Worm (Caenorhabditis elegans) whole organism, L1 larva: Measurements from ENCODE around the gene cutl-19.

Source experiments
- C16A3.4 ChIP-seq: fragments of 150-350 bp; optimal IDR thresholded peaks from 2 replicates; lab custom pipeline; 2014; ENCODE audit warnings: missing biosample characterization, missing genetic modification characterization
- F16B12.6 ChIP-seq: fragments of 150-350 bp; optimal IDR thresholded peaks from 2 replicates; lab custom pipeline; 2014; ENCODE audit warnings: missing biosample characterization, missing genetic modification characterization
- ceh-63 ChIP-seq: fragments of 200-800 bp; sonication (Bioruptor generic); optimal IDR thresholded peaks from 2 replicates; lab custom pipeline; 2018; ENCODE audit warnings: mild to moderate bottlenecking, missing genetic modification characterization, missing compliant biosample characterization
- ceh-88 ChIP-seq: fragments of 200-800 bp; sonication (Bioruptor generic); IDR thresholded peaks from 2 replicates; pipeline ENCODE4 v1.3.6; 2022; ENCODE audit warnings: missing genetic modification characterization, missing compliant biosample characterization
- ceh-90 ChIP-seq: sonication (generic microtip); optimal IDR thresholded peaks from 2 replicates; lab custom pipeline; 2016; ENCODE audit warnings: missing genetic modification characterization, missing compliant biosample characterization
- ces-1 ChIP-seq: fragments of 150-350 bp; optimal IDR thresholded peaks from 2 replicates; lab custom pipeline; 2014; ENCODE audit warnings: missing biosample characterization, missing genetic modification reagents, missing genetic modification characterization
- dpl-1 ChIP-seq, 3 experiments: fragments of 150-350 bp in 2 of 3; sonication (generic microtip) in 1 of 3; optimal IDR thresholded peaks; 2 replicates each; lab custom pipeline; 2014 to 2017; ENCODE audit warnings: missing biosample characterization in 3 of 3, missing genetic modification characterization in 3 of 3, missing genetic modification reagents in 3 of 3
- dsc-1 ChIP-seq: sonication (generic microtip); optimal IDR thresholded peaks from 2 replicates; lab custom pipeline; 2016; ENCODE audit warnings: mild to moderate bottlenecking, missing genetic modification characterization, missing compliant biosample characterization
- efl-1 ChIP-seq, 4 experiments: fragments of 150-350 bp; optimal IDR thresholded peaks in 3 of 4; peaks in 1 of 4; 1 replicate in 1 of 4; 2 replicates in 3 of 4; lab custom pipeline; 2014; ENCODE audit warnings: missing biosample characterization in 2 of 4, missing genetic modification characterization in 2 of 4, missing genetic modification reagents in 2 of 4
- egl-13 ChIP-seq: sonication (generic microtip); optimal IDR thresholded peaks from 2 replicates; lab custom pipeline; 2016; ENCODE audit warnings: missing genotype, missing genetic modification reagents, missing genetic modification characterization, missing compliant biosample characterization
- fkh-10 ChIP-seq: sonication (generic microtip); optimal IDR thresholded peaks from 2 replicates; lab custom pipeline; 2017; ENCODE audit warnings: missing biosample characterization, missing genetic modification reagents, missing genetic modification characterization
- grh-1 ChIP-seq: fragments of 200-800 bp; sonication (Bioruptor generic); IDR thresholded peaks from 2 replicates; pipeline ENCODE4 v1.3.6; 2022; ENCODE audit warnings: missing genetic modification reagents, missing genetic modification characterization, missing compliant biosample characterization
- hlh-17 ChIP-seq: fragments of 200-800 bp; sonication (Bioruptor generic); optimal IDR thresholded peaks from 2 replicates; lab custom pipeline; 2018; ENCODE audit warnings: missing genetic modification characterization, mild to moderate bottlenecking, missing compliant biosample characterization, moderate library complexity, borderline replicate concordance
- isw-1 ChIP-seq: fragments of 200-800 bp; sonication (Bioruptor generic); IDR thresholded peaks from 2 replicates; pipeline ENCODE4 v1.3.6; 2022; ENCODE audit warnings: missing genetic modification characterization, missing compliant biosample characterization
- lin-13 ChIP-seq: fragments of 150-350 bp; optimal IDR thresholded peaks from 2 replicates; lab custom pipeline; 2014; ENCODE audit warnings: missing biosample characterization, missing genetic modification reagents, missing genetic modification characterization
- lin-14 ChIP-seq: fragments of 200-800 bp; sonication (Bioruptor generic); optimal IDR thresholded peaks from 2 replicates; lab custom pipeline; 2018; ENCODE audit warnings: mild to moderate bottlenecking, missing genetic modification characterization, moderate library complexity, missing compliant biosample characterization
- lin-35 ChIP-seq, 2 experiments: fragments of 150-350 bp; optimal IDR thresholded peaks; 2 replicates each; lab custom pipeline; 2014; ENCODE audit warnings: missing biosample characterization in 2 of 2, missing genetic modification characterization in 2 of 2, missing genetic modification reagents in 2 of 2
- lsy-2 ChIP-seq, 2 experiments: fragments of 150-350 bp; optimal IDR thresholded peaks; 2 replicates each; lab custom pipeline; 2014; ENCODE audit warnings: missing biosample characterization in 2 of 2, missing genetic modification characterization in 2 of 2
- mdl-1 ChIP-seq, 2 experiments: fragments of 150-350 bp; optimal IDR thresholded peaks; 2 replicates each; lab custom pipeline; 2014 to 2017; ENCODE audit warnings: missing biosample characterization in 2 of 2, missing genetic modification characterization in 2 of 2, inconsistent platforms in 1 of 2
- mef-2 ChIP-seq: fragments of 150-350 bp; optimal IDR thresholded peaks from 2 replicates; lab custom pipeline; 2014; ENCODE audit warnings: missing biosample characterization, missing genetic modification characterization
- mep-1 ChIP-seq: fragments of 150-350 bp; optimal IDR thresholded peaks from 2 replicates; lab custom pipeline; 2014; ENCODE audit warnings: missing biosample characterization, missing genetic modification characterization
- nhr-11 ChIP-seq: fragments of 150-350 bp; optimal IDR thresholded peaks from 2 replicates; lab custom pipeline; 2014; ENCODE audit warnings: missing biosample characterization, missing genetic modification characterization
- nhr-20 ChIP-seq: sonication (generic microtip); optimal IDR thresholded peaks from 2 replicates; lab custom pipeline; 2016; ENCODE audit warnings: mild to moderate bottlenecking, missing genetic modification characterization, missing compliant biosample characterization
- nhr-47 ChIP-seq: sonication (generic microtip); optimal IDR thresholded peaks from 2 replicates; lab custom pipeline; 2016; ENCODE audit warnings: mild to moderate bottlenecking, missing genetic modification characterization, moderate library complexity, missing compliant biosample characterization
- nhr-76 ChIP-seq: sonication (generic microtip); optimal IDR thresholded peaks from 2 replicates; lab custom pipeline; 2017; ENCODE audit warnings: missing biosample characterization, missing genetic modification characterization
- nhr-77 ChIP-seq: fragments of 150-350 bp; optimal IDR thresholded peaks from 2 replicates; lab custom pipeline; 2014; ENCODE audit warnings: missing biosample characterization, missing genetic modification characterization
- nhr-84 ChIP-seq: sonication (generic microtip); optimal IDR thresholded peaks from 2 replicates; lab custom pipeline; 2017; ENCODE audit warnings: missing biosample characterization, missing genetic modification characterization
- nhr-90 ChIP-seq: sonication (generic microtip); optimal IDR thresholded peaks from 2 replicates; lab custom pipeline; 2016; ENCODE audit warnings: mild to moderate bottlenecking, missing genetic modification characterization, missing compliant biosample characterization; ENCODE audit not compliant: poor library complexity
- pax-3 ChIP-seq: fragments of 200-800 bp; sonication (Bioruptor generic); optimal IDR thresholded peaks from 2 replicates; lab custom pipeline; 2018; ENCODE audit warnings: mild to moderate bottlenecking, missing genetic modification characterization, moderate library complexity, missing compliant biosample characterization
- pqm-1 ChIP-seq: sonication (generic microtip); optimal IDR thresholded peaks from 3 replicates; lab custom pipeline; 2017; ENCODE audit warnings: missing biosample characterization, missing genetic modification characterization
- rnt-1 ChIP-seq: sonication (generic microtip); optimal IDR thresholded peaks from 2 replicates; lab custom pipeline; 2016; ENCODE audit warnings: mild to moderate bottlenecking, missing genetic modification characterization, moderate library complexity, missing compliant biosample characterization
- snpc-4 ChIP-seq: fragments of 150-350 bp; optimal IDR thresholded peaks from 2 replicates; lab custom pipeline; 2014; ENCODE audit warnings: missing biosample characterization, missing genetic modification characterization
- snu-23 ChIP-seq: sonication (generic microtip); optimal IDR thresholded peaks from 2 replicates; lab custom pipeline; 2016; ENCODE audit warnings: missing genetic modification characterization, missing compliant biosample characterization
- sox-4 ChIP-seq: sonication (generic microtip); optimal IDR thresholded peaks from 2 replicates; lab custom pipeline; 2016; ENCODE audit warnings: missing genetic modification characterization, missing compliant biosample characterization
- swsn-7 ChIP-seq: sonication (generic microtip); optimal IDR thresholded peaks from 2 replicates; lab custom pipeline; 2016; ENCODE audit warnings: missing genetic modification characterization, missing compliant biosample characterization
- tlp-1 ChIP-seq: fragments of 150-350 bp; optimal IDR thresholded peaks from 2 replicates; lab custom pipeline; 2014; ENCODE audit warnings: missing biosample characterization, missing genetic modification characterization
- unc-62 ChIP-seq: fragments of 150-350 bp; optimal IDR thresholded peaks from 2 replicates; lab custom pipeline; 2014; ENCODE audit warnings: missing biosample characterization, missing genetic modification reagents, missing genetic modification characterization
- unc-86 ChIP-seq: sonication (generic microtip); optimal IDR thresholded peaks from 2 replicates; lab custom pipeline; 2016; ENCODE audit warnings: missing genetic modification characterization, missing compliant biosample characterization
- xbp-1 ChIP-seq: sonication (generic microtip); optimal IDR thresholded peaks from 2 replicates; lab custom pipeline; 2016; ENCODE audit warnings: missing genetic modification characterization, missing compliant biosample characterization
- zag-1 ChIP-seq: fragments of 150-350 bp; optimal IDR thresholded peaks from 2 replicates; lab custom pipeline; 2014; ENCODE audit warnings: missing biosample characterization, missing genetic modification characterization
- ztf-4 ChIP-seq: fragments of 150-350 bp; optimal IDR thresholded peaks from 2 replicates; lab custom pipeline; 2014; ENCODE audit warnings: missing biosample characterization, missing genetic modification characterization

The cutl-19 gene

ce11 chrIII:5217511-5217910 is at the start of gene cutl-19:
Gene cutl-19, minus strand, starts transcription at chrIII:5217611.
- TF ChIP-seq mdl-1 (tag; optimal IDR thresholded peaks at IDR 0.05; lab: Kevin White, UChicago) (no peak), pqm-1 (tag; lab: Kevin White, UChicago) (no peak), egl-13 (tag; lab: Kevin White, UChicago) (no peak), mef-2 (no peak), ces-1 (no peak), unc-86 (no peak), xbp-1 (tag; lab: Kevin White, UChicago) (no peak), mep-1 (tag; lab: Kevin White, UChicago) (no peak), nhr-77 (tag; lab: Kevin White, UChicago) (no peak), grh-1 (no peak), sox-4 (tag; lab: Kevin White, UChicago) (no peak), F16B12.6 (tag; lab: Kevin White, UChicago) (no peak), isw-1 (GFP tag; lab: Robert Waterston, UW) (no peak), nhr-84 (tag; lab: Kevin White, UChicago) (no peak), dsc-1 (tag; lab: Kevin White, UChicago) (no peak), zag-1 (tag; lab: Kevin White, UChicago) (no peak), lsy-2 (tag; optimal IDR thresholded peaks at IDR 0.05; lab: Kevin White, UChicago) (no peak), rnt-1 (no peak), swsn-7 (tag; lab: Kevin White, UChicago) (no peak)

ce11 chrIII:5264813-5265212 is 47.4 kb upstream of the cutl-19 start, which contains the start of gene gro-1:
Gene gro-1, plus strand, starts transcription at chrIII:5265113.
- no peak for TF ChIP-seq hlh-17 (GFP tag; lab: Kevin White, UChicago)
- TF ChIP-seq ceh-63: no peak
- TF ChIP-seq nhr-11 (tag; lab: Kevin White, UChicago): no peak
- TF ChIP-seq rnt-1: no peak
- TF ChIP-seq unc-62 (GFP tag; lab: Kevin White, UChicago): no peak
- no peak for TF ChIP-seq sox-4 (tag; lab: Kevin White, UChicago)
- TF ChIP-seq grh-1: no peak

ce11 chrIII:5263299-5263993 is 46.0 kb upstream of the cutl-19 start, which contains the start of the genes C34E10.9 and hap-1:
Gene C34E10.9, minus strand, starts transcription at chrIII:5263399.
Gene hap-1, plus strand, starts transcription at chrIII:5263943.
- no peak for TF ChIP-seq unc-86
- no peak for TF ChIP-seq nhr-90
- no peak for TF ChIP-seq efl-1 (optimal IDR thresholded peaks at IDR 0.05; lab: Kevin White, UChicago)
- TF ChIP-seq efl-1 (GFP tag; optimal IDR thresholded peaks at IDR 0.05 in 1 of 2; lab: Kevin White, UChicago): peak in 1 of 2 experiments; percentile 18
- TF ChIP-seq nhr-76: no peak

ce11 chrIII:5260394-5260793 is 43.0 kb upstream of the cutl-19 start, which contains the start of gene gop-3:
Gene gop-3, plus strand, starts transcription at chrIII:5260694.
- TF ChIP-seq nhr-77 (tag; lab: Kevin White, UChicago) (no peak), hlh-17 (GFP tag; lab: Kevin White, UChicago) (no peak), C16A3.4 (tag; lab: Kevin White, UChicago) (no peak), ztf-4 (tag; lab: Kevin White, UChicago) (no peak), dsc-1 (tag; lab: Kevin White, UChicago) (no peak), tlp-1 (tag; lab: Kevin White, UChicago) (no peak), pqm-1 (tag; lab: Kevin White, UChicago) (no peak), nhr-11 (tag; lab: Kevin White, UChicago) (no peak)
- TF ChIP-seq, all 84 proteins: peak for 0

- TF ChIP-seq nhr-47 (no peak), ceh-88 (GFP tag; lab: Robert Waterston, UW) (no peak)
These were observed 41.5 kb upstream of the cutl-19 start, which contains the start of gene gop-2 for ce11 chrIII:5258918-5259317. Gene gop-2, plus strand, starts transcription at chrIII:5259023.

- TF ChIP-seq lin-14 (no peak), swsn-7 (tag; lab: Kevin White, UChicago) (no peak), snu-23 (GFP tag; lab: Kevin White, UChicago) (no peak), snpc-4 (no peak), lsy-2 (tag; optimal IDR thresholded peaks at IDR 0.05; lab: Kevin White, UChicago) (no peak), dpl-1 (GFP tag; optimal IDR thresholded peaks at IDR 0.05; lab: Kevin White, UChicago) (peak in 1 of 3 experiments; percentile 14), ztf-4 (tag; lab: Kevin White, UChicago) (no peak), ceh-90 (tag; lab: Kevin White, UChicago) (no peak), lin-35 (GFP tag; optimal IDR thresholded peaks at IDR 0.05; lab: Kevin White, UChicago) (peak; percentile 3 to 11), efl-1 (optimal IDR thresholded peaks at IDR 0.05; lab: Kevin White, UChicago) (no peak), efl-1 (GFP tag; optimal IDR thresholded peaks at IDR 0.05 in 1 of 2; lab: Kevin White, UChicago) (peak; percentile 2 to 81), fkh-10 (GFP tag; lab: Kevin White, UChicago) (no peak), pax-3 (tag; lab: Kevin White, UChicago) (no peak), F16B12.6 (tag; lab: Kevin White, UChicago) (no peak), nhr-20 (tag; lab: Kevin White, UChicago) (no peak), lin-13 (no peak)
These were observed 36.7 kb upstream of the cutl-19 start, which contains the start of the genes sumv-1 and gop-1 for ce11 chrIII:5254108-5254507. Gene sumv-1, minus strand, starts transcription at chrIII:5254187. Gene gop-1, plus strand, starts transcription at chrIII:5254438.
